Worm (Caenorhabditis elegans): ENCODE data around the gene Y41E3.19.
"Not testable (repeated sequence)": the region's sequence is repeated elsewhere in the genome, so short reads cannot be mapped to it uniquely, and the experiment has no call there.

The Y41E3.19 gene

DNA sequence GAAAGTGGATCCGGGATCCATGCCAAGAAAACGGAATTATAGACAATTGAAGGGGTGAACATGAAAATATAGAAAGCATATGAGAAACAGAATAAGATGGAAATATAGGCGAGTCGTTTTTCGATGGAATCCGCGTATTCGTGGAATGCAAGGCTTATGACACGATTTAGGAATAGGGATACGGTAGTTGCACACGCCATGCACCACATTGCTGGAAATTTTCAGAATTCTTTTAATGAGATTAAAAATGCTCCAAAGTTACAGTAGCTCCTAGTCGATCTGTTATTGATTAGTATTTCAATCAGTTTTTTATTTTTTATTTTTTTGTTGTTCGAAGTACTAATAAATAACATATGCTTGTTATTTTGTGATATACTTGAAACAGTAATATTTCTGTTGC lies 4.9 kb upstream of the Y41E3.19 start:
- TF ChIP-seq lin-1 (GFP tag; IDR thresholded peaks at IDR 0.05) (no peak), ceh-82 (tag; optimal IDR thresholded peaks at IDR 0.05) (no peak), arid-1 (GFP tag; conservative IDR thresholded peaks at IDR 0.05) (no peak), unc-130 (GFP tag; optimal IDR thresholded peaks at IDR 0.05) (no peak), dpl-1 (GFP tag; optimal IDR thresholded peaks at IDR 0.05) (no peak), ZK546.5 (tag; optimal IDR thresholded peaks at IDR 0.05) (no peak), dve-1 (tag; optimal IDR thresholded peaks at IDR 0.05; ENCODE audit: insufficient read depth) (no peak), ctbp-1 (GFP tag; IDR thresholded peaks at IDR 0.05) (no peak), rbr-2 (tag; optimal IDR thresholded peaks at IDR 0.05) (no peak), daf-19 (GFP tag; conservative IDR thresholded peaks at IDR 0.05) (no peak), nhr-237 (tag; optimal IDR thresholded peaks at IDR 0.05) (no peak), spr-1 (tag; optimal IDR thresholded peaks at IDR 0.05) (no peak), nhr-102 (tag; optimal IDR thresholded peaks at IDR 0.05) (no peak), daf-8 (GFP tag; IDR thresholded peaks at IDR 0.05) (no peak)

DNA sequence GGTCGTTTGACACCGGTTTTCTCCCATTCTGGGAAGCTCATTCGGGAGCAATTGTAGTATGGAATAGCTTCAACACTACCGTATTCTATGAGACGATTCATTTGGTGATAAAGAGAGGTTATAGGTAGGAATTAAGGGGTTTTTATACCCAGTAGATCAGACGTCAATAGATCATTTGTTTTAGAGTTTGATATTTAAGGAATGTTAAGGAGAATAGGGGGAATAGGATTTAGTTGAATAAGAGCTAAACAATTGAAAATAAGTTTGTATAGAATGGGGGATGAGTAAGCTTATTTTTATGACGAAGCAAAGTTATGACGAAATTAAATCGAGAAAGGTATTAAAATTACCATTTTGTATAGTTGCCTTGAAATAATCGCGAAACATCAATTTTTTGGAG lies 2.7 kb upstream of the Y41E3.19 start, which contains the start of gene srt-47:
Gene srt-47 (minus strand): TSS at position 101 of the 400 bp plus-strand sequence.
- no peak for TF ChIP-seq nhr-41 (GFP tag; IDR thresholded peaks at IDR 0.05)
- TF ChIP-seq rbr-2 (tag; optimal IDR thresholded peaks at IDR 0.05) = no peak
- no peak for TF ChIP-seq ctbp-1 (GFP tag; IDR thresholded peaks at IDR 0.05)
- TF ChIP-seq pha-4 (GFP tag; IDR thresholded peaks at IDR 0.05) = no peak
- no peak for TF ChIP-seq pha-4 (tag; optimal IDR thresholded peaks at IDR 0.05)
- no peak for TF ChIP-seq daf-19 (GFP tag; conservative IDR thresholded peaks at IDR 0.05)
- no peak for TF ChIP-seq spr-1 (tag; optimal IDR thresholded peaks at IDR 0.05)
- no peak for TF ChIP-seq ztf-7 (tag; optimal IDR thresholded peaks at IDR 0.05)
- TF ChIP-seq D1046.2 (GFP tag; IDR thresholded peaks at IDR 0.05) = no peak
- TF ChIP-seq unc-39 (tag; optimal IDR thresholded peaks at IDR 0.05) = no peak
- TF ChIP-seq nhr-111 (GFP tag; optimal IDR thresholded peaks at IDR 0.05) = no peak

DNA sequence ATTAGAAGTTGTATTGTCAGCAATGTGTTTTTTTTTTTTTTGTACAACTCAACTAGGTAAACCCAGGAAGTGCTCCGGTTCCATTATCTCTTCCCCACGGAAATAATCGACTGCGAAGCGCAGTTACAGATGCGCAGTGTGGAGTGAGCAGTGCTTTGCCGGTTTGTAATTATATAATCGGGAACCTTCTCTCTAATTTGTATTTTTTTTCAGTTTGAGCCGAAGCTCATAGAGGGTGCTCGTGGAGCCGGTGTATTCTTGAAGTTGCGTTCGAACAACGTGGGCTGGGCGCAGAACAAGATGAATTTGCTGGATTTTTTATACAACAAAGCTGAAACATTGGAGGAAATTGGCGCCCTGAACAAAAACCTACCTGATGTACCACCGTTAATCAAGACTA lies 2.1 kb downstream of the Y41E3.19 start, which contains the start of gene Y41E3.13:
Gene Y41E3.13 (plus strand): TSS at position 301 of the 400 bp plus-strand sequence.
- no peak for TF ChIP-seq nhr-111 (GFP tag; optimal IDR thresholded peaks at IDR 0.05)
- no peak for TF ChIP-seq D1046.2 (GFP tag; IDR thresholded peaks at IDR 0.05)
- TF ChIP-seq aha-1 (tag) = peak; percentile 14

DNA sequence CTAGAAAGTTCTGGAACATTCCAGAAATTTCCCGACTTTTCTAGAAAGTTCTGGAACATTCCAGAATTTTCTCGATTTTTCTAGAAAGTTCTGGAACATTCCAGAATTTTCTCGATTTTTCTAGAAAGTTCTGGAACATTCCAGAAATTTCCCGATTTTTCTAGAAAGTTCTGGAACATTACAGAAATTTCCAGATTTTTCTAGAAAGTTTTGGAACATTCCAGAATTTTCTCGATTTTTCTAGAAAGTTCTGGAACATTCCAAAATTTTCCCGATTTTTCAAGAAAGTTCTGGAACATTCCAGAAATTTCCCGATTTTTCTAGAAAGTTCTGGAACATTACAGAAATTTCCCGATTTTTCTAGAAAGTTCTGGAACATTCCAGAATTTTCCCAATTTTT lies 3.2 kb downstream of the Y41E3.19 start:
- TF ChIP-seq lim-7 (GFP tag; IDR thresholded peaks at IDR 0.05) (peak; percentile 78), Y105C5A.15 (GFP tag; IDR thresholded peaks at IDR 0.05) (peak; percentile 96), ZK337.2 (GFP tag; IDR thresholded peaks at IDR 0.05) (peak; percentile 69), dmd-8 (GFP tag; IDR thresholded peaks at IDR 0.05) (peak; percentile 87), madf-5 (GFP tag; IDR thresholded peaks at IDR 0.05) (peak in 1 of 2 experiments; percentile 71; a peak in 1 of 4 replicates), lin-13 (GFP tag; optimal IDR thresholded peaks at IDR 0.05) (peak; percentile 61), lin-38 (GFP tag; IDR thresholded peaks at IDR 0.05) (peak; percentile 67), pha-4 (GFP tag; IDR thresholded peaks at IDR 0.05) (peak; percentile 92), ctbp-1 (GFP tag; IDR thresholded peaks at IDR 0.05) (peak; percentile 92), D1046.2 (GFP tag; IDR thresholded peaks at IDR 0.05) (peak; percentile 80; the same call in 1 of the 2 replicates), zfp-3 (GFP tag; conservative IDR thresholded peaks at IDR 0.05) (peak; percentile 78; the same call in 1 of the 2 replicates), tra-1 (GFP tag; IDR thresholded peaks at IDR 0.05) (peak; percentile 78; the same call in 1 of the 2 replicates), Y48G9A.11 (GFP tag; IDR thresholded peaks at IDR 0.05) (peak; percentile 92), snpc-1.2 (GFP tag; IDR thresholded peaks at IDR 0.05) (peak; percentile 98), vab-7 (GFP tag; IDR thresholded peaks at IDR 0.05) (peak; percentile 93), F49E8.2 (tag; optimal IDR thresholded peaks at IDR 0.05; ENCODE audit: borderline replicate concordance) (peak; percentile 48), dmd-9 (GFP tag; IDR thresholded peaks at IDR 0.05) (0 out of 2 replicates have a peak, but pooled peaks have one; percentile 63), nhr-41 (GFP tag; IDR thresholded peaks at IDR 0.05) (peak; percentile 78; the same call in 1 of the 2 replicates), daf-8 (GFP tag; IDR thresholded peaks at IDR 0.05) (0 out of 2 replicates have a peak, but pooled peaks have one; percentile 15), arid-1 (GFP tag; conservative IDR thresholded peaks at IDR 0.05) (peak; percentile 88), mdt-29 (GFP tag; IDR thresholded peaks at IDR 0.05) (peak; percentile 99), Y75B8A.6 (GFP tag; IDR thresholded peaks at IDR 0.05) (peak; percentile 73; the same call in 1 of the 2 replicates), ceh-44 (GFP tag; IDR thresholded peaks at IDR 0.05) (peak; percentile 82), lin-1 (GFP tag; IDR thresholded peaks at IDR 0.05) (peak; percentile 90)
- not testable (repeated sequence) for TF ChIP-seq pha-4 (tag; optimal IDR thresholded peaks at IDR 0.05)

Data from whole organism, L4 larva.